Fruit fly (Drosophila melanogaster) whole organism, prepupa: Measurements from ENCODE around the gene Dad1.

Source experiments
- Blimp-1 ChIP-seq: fragments of 200-800 bp; sonication (Bioruptor generic); optimal IDR thresholded peaks from 3 replicates; lab custom pipeline; 2017; ENCODE audit warnings: missing biosample characterization, missing genetic modification characterization, mild to moderate bottlenecking, moderate library complexity, missing genetic modification reagents
- CG10669 ChIP-seq: fragments of 200-800 bp; sonication (Bioruptor generic); optimal IDR thresholded peaks from 3 replicates; lab custom pipeline; 2018; ENCODE audit warnings: missing biosample characterization, mild to moderate bottlenecking, missing genetic modification characterization, moderate library complexity
- CG11294 ChIP-seq: fragments of 200-800 bp; sonication (Bioruptor generic); IDR thresholded peaks from 2 replicates; pipeline ENCODE4 v1.3.6; 2022; ENCODE audit warnings: missing biosample characterization, missing genetic modification characterization
- CG15336 ChIP-seq: fragments of 200-800 bp; sonication (Bioruptor generic); IDR thresholded peaks from 2 replicates; pipeline ENCODE4 v1.3.6; 2022; ENCODE audit warnings: missing biosample characterization, missing genetic modification characterization
- CG1621 ChIP-seq: fragments of 200-800 bp; sonication (Bioruptor generic); optimal IDR thresholded peaks from 3 replicates; lab custom pipeline; 2018; ENCODE audit warnings: missing biosample characterization, mild to moderate bottlenecking, missing genetic modification characterization
- CG16779 ChIP-seq: fragments of 200-800 bp; sonication (Bioruptor generic); optimal IDR thresholded peaks from 3 replicates; lab custom pipeline; 2017; ENCODE audit warnings: missing biosample characterization, mild to moderate bottlenecking, missing genetic modification characterization
- CG3032 ChIP-seq: fragments of 200-800 bp; optimal IDR thresholded peaks from 2 replicates; lab custom pipeline; 2019; ENCODE audit warnings: missing biosample characterization, mild to moderate bottlenecking, missing genetic modification characterization, moderate library complexity
- CG31627 ChIP-seq: fragments of 200-800 bp; sonication (Bioruptor generic); optimal IDR thresholded peaks from 3 replicates; lab custom pipeline; 2016; ENCODE audit warnings: missing biosample characterization, missing genetic modification characterization
- CG32006 ChIP-seq: fragments of 200-800 bp; sonication (Bioruptor generic); optimal IDR thresholded peaks from 3 replicates; lab custom pipeline; 2017; ENCODE audit warnings: missing biosample characterization, mild to moderate bottlenecking, missing genetic modification characterization
- CG34406 ChIP-seq: fragments of 200-800 bp; sonication (Bioruptor generic); optimal IDR thresholded peaks from 3 replicates; lab custom pipeline; 2016; ENCODE audit warnings: missing biosample characterization, missing genetic modification characterization
- CG3919 ChIP-seq: fragments of 200-800 bp; sonication (Bioruptor generic); optimal IDR thresholded peaks from 3 replicates; lab custom pipeline; 2016; ENCODE audit warnings: missing biosample characterization, missing genetic modification characterization
- CG4318 ChIP-seq: fragments of 200-800 bp; sonication (Bioruptor generic); optimal IDR thresholded peaks from 3 replicates; lab custom pipeline; 2017; ENCODE audit warnings: missing biosample characterization, mild to moderate bottlenecking, missing genetic modification characterization
- CG6276 ChIP-seq: fragments of 200-800 bp; sonication (Bioruptor generic); optimal IDR thresholded peaks from 2 replicates; lab custom pipeline; 2017; ENCODE audit warnings: missing biosample characterization, mild to moderate bottlenecking, missing genetic modification characterization
- CG6792 ChIP-seq: fragments of 200-800 bp; sonication (Bioruptor generic); optimal IDR thresholded peaks from 3 replicates; lab custom pipeline; 2016; ENCODE audit warnings: missing biosample characterization, missing genetic modification characterization
- CG6854 ChIP-seq: fragments of 200-800 bp; sonication (Bioruptor generic); optimal IDR thresholded peaks from 2 replicates; lab custom pipeline; 2017; ENCODE audit warnings: missing biosample characterization, mild to moderate bottlenecking, missing genetic modification characterization
- CG7368 ChIP-seq: fragments of 200-800 bp; sonication (Bioruptor generic); optimal IDR thresholded peaks from 3 replicates; lab custom pipeline; 2016; ENCODE audit warnings: missing biosample characterization, missing genetic modification characterization
- CG8632 ChIP-seq: fragments of 200-800 bp; sonication (Bioruptor generic); optimal IDR thresholded peaks from 3 replicates; lab custom pipeline; 2016; ENCODE audit warnings: missing biosample characterization, missing genetic modification characterization
- CG9139 ChIP-seq: fragments of 200-800 bp; sonication (Bioruptor generic); optimal IDR thresholded peaks from 3 replicates; lab custom pipeline; 2017; ENCODE audit warnings: missing biosample characterization, mild to moderate bottlenecking, missing genetic modification characterization
- Eip75B ChIP-seq: fragments of 200-800 bp; sonication (Bioruptor generic); optimal IDR thresholded peaks from 3 replicates; lab custom pipeline; 2016; ENCODE audit warnings: missing biosample characterization, missing genetic modification characterization
- Eip78C ChIP-seq: fragments of 200-800 bp; sonication (Bioruptor generic); peaks from one replicate; lab custom pipeline; 2016; ENCODE audit warnings: missing biosample characterization, missing genetic modification characterization
- Eip93F ChIP-seq: fragments of 200-800 bp; sonication (Bioruptor generic); optimal IDR thresholded peaks from 2 replicates; lab custom pipeline; 2016; ENCODE audit warnings: missing biosample characterization, mild to moderate bottlenecking, missing genetic modification characterization
- Ets21C ChIP-seq: fragments of 200-800 bp; sonication (Bioruptor generic); optimal IDR thresholded peaks from 3 replicates; lab custom pipeline; 2016; ENCODE audit warnings: missing biosample characterization, missing genetic modification characterization
- Ets96B ChIP-seq: fragments of 200-800 bp; optimal IDR thresholded peaks from 2 replicates; lab custom pipeline; 2019; ENCODE audit warnings: missing biosample characterization, mild to moderate bottlenecking, missing genetic modification characterization, moderate library complexity
- Gug ChIP-seq: fragments of 200-800 bp; sonication (Bioruptor generic); IDR thresholded peaks from 2 replicates; pipeline ENCODE4 v1.3.6; 2022; ENCODE audit warnings: missing biosample characterization, missing genetic modification characterization
- Hr38 ChIP-seq: sonication (Bioruptor generic); optimal IDR thresholded peaks from 2 replicates; lab custom pipeline; 2016; ENCODE audit warnings: missing biosample characterization, missing genetic modification characterization
- Hr39 ChIP-seq: fragments of 200-800 bp; sonication (Bioruptor generic); optimal IDR thresholded peaks from 2 replicates; lab custom pipeline; 2016; ENCODE audit warnings: missing biosample characterization, missing genetic modification characterization
- Hr4 ChIP-seq: fragments of 200-800 bp; sonication (Bioruptor generic); optimal IDR thresholded peaks from 3 replicates; lab custom pipeline; 2016; ENCODE audit warnings: missing biosample characterization, missing genetic modification characterization
- Lpt ChIP-seq: fragments of 200-800 bp; sonication (Bioruptor generic); optimal IDR thresholded peaks from 3 replicates; lab custom pipeline; 2016; ENCODE audit warnings: missing biosample characterization, missing genetic modification characterization
- Met ChIP-seq: fragments of 200-800 bp; sonication (Bioruptor generic); optimal IDR thresholded peaks from 3 replicates; lab custom pipeline; 2016; ENCODE audit warnings: missing biosample characterization, missing genetic modification characterization
- OdsH ChIP-seq: fragments of 200-800 bp; sonication (Bioruptor generic); optimal IDR thresholded peaks from 3 replicates; lab custom pipeline; 2016; ENCODE audit warnings: missing biosample characterization, missing genetic modification characterization
- Smox ChIP-seq: fragments of 200-800 bp; sonication (Bioruptor generic); optimal IDR thresholded peaks from 3 replicates; lab custom pipeline; 2016; ENCODE audit warnings: missing biosample characterization, missing genetic modification characterization
- Sox102F ChIP-seq: fragments of 200-800 bp; sonication (Bioruptor generic); optimal IDR thresholded peaks from 2 replicates; lab custom pipeline; 2016; ENCODE audit warnings: missing biosample characterization, mild to moderate bottlenecking, missing genetic modification characterization
- Sox14 ChIP-seq: fragments of 200-800 bp; sonication (Bioruptor generic); optimal IDR thresholded peaks from 3 replicates; lab custom pipeline; 2016; ENCODE audit warnings: missing biosample characterization, missing genetic modification characterization
- Sox15 ChIP-seq: fragments of 200-800 bp; sonication (Bioruptor generic); optimal IDR thresholded peaks from 3 replicates; lab custom pipeline; 2016; ENCODE audit warnings: missing biosample characterization, missing genetic modification characterization
- cyc ChIP-seq: fragments of 200-800 bp; sonication (Bioruptor generic); optimal IDR thresholded peaks from 3 replicates; lab custom pipeline; 2016; ENCODE audit warnings: missing biosample characterization, missing genetic modification characterization
- dac ChIP-seq: fragments of 200-800 bp; sonication (Bioruptor generic); optimal IDR thresholded peaks from 2 replicates; lab custom pipeline; 2017; ENCODE audit warnings: missing biosample characterization, mild to moderate bottlenecking, missing genetic modification characterization
- fd85E ChIP-seq: fragments of 200-800 bp; sonication (Bioruptor generic); optimal IDR thresholded peaks from 3 replicates; lab custom pipeline; 2016; ENCODE audit warnings: missing biosample characterization, missing genetic modification characterization
- fkh ChIP-seq: fragments of 200-800 bp; sonication (Bioruptor generic); optimal IDR thresholded peaks from 3 replicates; lab custom pipeline; 2017; ENCODE audit warnings: missing biosample characterization, mild to moderate bottlenecking, missing genetic modification characterization, moderate library complexity
- net ChIP-seq: fragments of 200-800 bp; sonication (Bioruptor generic); optimal IDR thresholded peaks from 3 replicates; lab custom pipeline; 2016; ENCODE audit warnings: missing biosample characterization, missing genetic modification characterization
- salr ChIP-seq, 2 experiments: fragments of 200-800 bp; sonication (Bioruptor generic); optimal IDR thresholded peaks; 3 replicates each; lab custom pipeline; 2016 to 2018; ENCODE audit warnings: missing biosample characterization in 2 of 2, missing genetic modification characterization in 2 of 2, mild to moderate bottlenecking in 1 of 2
- spab ChIP-seq: fragments of 200-800 bp; sonication (Bioruptor generic); optimal IDR thresholded peaks from 2 replicates; lab custom pipeline; 2017; ENCODE audit warnings: missing biosample characterization, mild to moderate bottlenecking, missing genetic modification characterization, missing genetic modification reagents
- ss ChIP-seq, 2 experiments: fragments of 200-800 bp; sonication (Bioruptor generic); optimal IDR thresholded peaks; 2 replicates in 1 of 2; 3 replicates in 1 of 2; lab custom pipeline; 2017 to 2018; ENCODE audit warnings: mild to moderate bottlenecking in 2 of 2, missing biosample characterization in 2 of 2, missing genetic modification characterization in 2 of 2, moderate library complexity in 1 of 2
- svp ChIP-seq: fragments of 200-800 bp; sonication (Bioruptor generic); peaks from one replicate; lab custom pipeline; 2016; ENCODE audit warnings: missing biosample characterization, missing genetic modification characterization
- topi ChIP-seq: fragments of 200-800 bp; sonication (Bioruptor generic); optimal IDR thresholded peaks from 3 replicates; lab custom pipeline; 2016; ENCODE audit warnings: missing biosample characterization, missing genetic modification characterization
- vri ChIP-seq: fragments of 200-800 bp; sonication (Bioruptor generic); optimal IDR thresholded peaks from 3 replicates; lab custom pipeline; 2016; ENCODE audit warnings: missing biosample characterization, mild to moderate bottlenecking, missing genetic modification characterization

Dad1 gene

DNA sequence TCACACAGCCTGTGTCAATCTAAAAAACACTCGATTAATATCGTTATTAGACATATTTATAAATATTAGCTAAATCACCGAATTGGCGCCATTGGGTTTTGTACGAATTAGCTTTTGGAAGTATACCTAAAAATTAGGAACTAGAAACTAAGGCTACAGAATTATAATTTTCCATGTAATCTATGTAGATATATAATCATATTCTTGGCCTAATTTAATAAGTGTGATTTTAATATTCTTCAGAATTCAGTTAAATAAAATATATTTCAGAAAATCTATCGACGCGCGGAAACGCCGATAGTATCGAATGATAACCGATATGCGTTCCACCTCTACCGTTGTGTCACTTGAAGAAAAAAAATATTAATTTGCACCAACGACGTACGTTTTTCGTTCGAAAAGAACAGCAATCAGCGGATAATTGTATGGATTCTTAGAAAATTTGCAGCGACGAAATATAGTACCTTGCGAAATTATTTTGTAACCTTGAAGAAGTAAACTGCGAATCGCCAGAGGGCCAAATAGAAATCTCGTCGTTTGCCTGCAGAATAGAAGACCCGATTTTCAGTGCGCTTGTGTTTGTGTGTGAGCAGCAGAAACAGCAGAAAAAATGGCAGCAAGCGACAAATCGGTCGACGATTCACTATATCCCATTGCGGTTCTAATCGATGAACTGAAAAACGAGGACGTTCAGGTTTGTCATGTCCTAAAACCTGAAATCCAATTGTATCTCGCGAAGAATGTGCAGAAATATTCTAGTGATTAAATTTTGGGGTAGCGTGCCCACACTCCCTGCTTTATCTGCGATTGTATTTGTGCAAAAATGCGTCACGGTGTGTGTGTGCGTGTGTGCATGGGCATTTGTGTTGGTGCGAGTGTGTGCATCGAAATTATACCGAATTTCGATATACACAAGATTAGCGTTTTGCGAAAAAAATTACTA is 18.0 kb downstream of the Dad1 start, which contains the start of gene Pp2A-29B (continued):
- TF ChIP-seq fd85E (no peak), Eip78C (peak; percentile 77), vri (peak; percentile 27), Sox15 (GFP tag; lab: Kevin White, UChicago) (no peak), svp (GFP tag; lab: Kevin White, UChicago) (peak; percentile 82), CG6276 (GFP tag; lab: Kevin White, UChicago) (no peak), salr (GFP tag; optimal IDR thresholded peaks at IDR 0.05; lab: Kevin White, UChicago) (no peak), Hr4 (GFP tag; lab: Kevin White, UChicago) (peak; percentile 44), CG10669 (peak; percentile 19), CG3919 (GFP tag; lab: Kevin White, UChicago) (no peak)
- TF ChIP-seq, all 60 proteins: peak for 27

dm6 chr2L:8364006-8364956 is 19.7 kb downstream of the Dad1 start, which contains the start of the genes RpS13 and CSN8:
TSS of gene RpS13 (minus strand) at chr2L:8364662.
TSS of gene CSN8 (plus strand) at chr2L:8364855.
- TF ChIP-seq CG16779 (tag; lab: Kevin White, UChicago) (no peak), Eip93F (GFP tag; lab: Kevin White, UChicago) (no peak), CG31627 (GFP tag; lab: Kevin White, UChicago) (no peak), Eip75B (GFP tag; lab: Kevin White, UChicago) (no peak), fd85E (no peak), CG32006 (GFP tag; lab: Kevin White, UChicago) (no peak), CG7368 (GFP tag; lab: Kevin White, UChicago) (no peak), CG8632 (no peak), Ets21C (GFP tag; lab: Kevin White, UChicago) (no peak), OdsH (GFP tag; lab: Kevin White, UChicago) (no peak), Lpt (no peak), Gug (no peak), CG15336 (GFP tag; lab: Robert Waterston, UW) (no peak), net (GFP tag; lab: Kevin White, UChicago) (no peak), svp (GFP tag; lab: Kevin White, UChicago) (no peak), Sox15 (GFP tag; lab: Kevin White, UChicago) (no peak), CG11294 (GFP tag; lab: Robert Waterston, UW) (no peak), Met (GFP tag; lab: Kevin White, UChicago) (peak; percentile 16), CG4318 (GFP tag; lab: Kevin White, UChicago) (no peak), cyc (GFP tag; lab: Kevin White, UChicago) (no peak), Sox14 (GFP tag; lab: Kevin White, UChicago) (peak; percentile 34), Blimp-1 (GFP tag; lab: Kevin White, UChicago) (no peak), fkh (GFP tag; lab: Kevin White, UChicago) (peak; percentile 53), CG10669 (no peak), CG6792 (GFP tag; lab: Kevin White, UChicago) (no peak), CG3032 (tag; lab: Kevin White, UChicago) (no peak), CG6854 (GFP tag; lab: Kevin White, UChicago) (no peak), CG9139 (no peak), topi (GFP tag; lab: Kevin White, UChicago) (peak; percentile 8), Ets96B (tag; lab: Kevin White, UChicago) (no peak), Hr4 (GFP tag; lab: Kevin White, UChicago) (no peak), Eip78C (peak; percentile 59), dac (no peak), Smox (GFP tag; lab: Kevin White, UChicago) (peak; percentile 7), CG34406 (GFP tag; lab: Kevin White, UChicago) (no peak), ss (GFP tag; optimal IDR thresholded peaks at IDR 0.05; lab: Kevin White, UChicago) (peak in 1 of 2 experiments; percentile 9), spab (GFP tag; lab: Kevin White, UChicago) (no peak), Hr39 (GFP tag; lab: Kevin White, UChicago) (peak; percentile 7), CG1621 (tag; lab: Kevin White, UChicago) (peak; percentile 49), Hr38 (GFP tag; lab: Kevin White, UChicago) (no peak), Sox102F (GFP tag; lab: Kevin White, UChicago) (no peak)
